Worm (Caenorhabditis elegans): ENCODE measurements around the gene Y43F8B.1.

DNA sequence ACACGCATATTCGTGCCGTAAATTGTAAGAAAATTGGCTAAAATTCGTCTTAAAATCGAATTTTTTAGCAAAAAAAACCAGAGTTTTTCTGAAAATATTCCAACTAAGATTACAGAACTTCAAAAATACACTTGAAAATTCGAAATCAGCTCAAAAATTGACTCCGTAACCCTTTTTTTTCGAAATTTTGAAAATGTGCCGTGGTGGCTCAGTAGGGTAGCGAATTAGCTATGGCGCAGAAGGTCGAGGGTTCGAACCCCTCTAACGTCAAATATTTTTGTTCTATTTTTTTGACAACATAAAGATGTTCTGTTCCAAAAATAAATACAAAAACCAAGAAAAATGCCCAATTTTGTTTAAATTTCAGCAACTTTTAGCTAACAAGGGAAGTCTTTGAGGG lies 33.5 kb upstream of the Y43F8B.1 start:
- TF ChIP-seq nhr-28 (tag; optimal IDR thresholded peaks at IDR 0.05) (no peak), mdl-1 (tag; optimal IDR thresholded peaks at IDR 0.05) (no peak), mef-2 (tag; optimal IDR thresholded peaks at IDR 0.05) (no peak), unc-62 (GFP tag; optimal IDR thresholded peaks at IDR 0.05) (no peak), nhr-71 (tag; optimal IDR thresholded peaks at IDR 0.05) (no peak), lin-13 (GFP tag; optimal IDR thresholded peaks at IDR 0.05) (no peak), lsy-2 (tag; optimal IDR thresholded peaks at IDR 0.05) (no peak), ztf-4 (tag; optimal IDR thresholded peaks at IDR 0.05) (no peak), ces-1 (GFP tag; optimal IDR thresholded peaks at IDR 0.05) (no peak), mab-9 (GFP tag; IDR thresholded peaks at IDR 0.05) (no peak), ceh-88 (GFP tag; IDR thresholded peaks at IDR 0.05) (no peak)

All from whole organism, L1 larva.